Fruit fly (Drosophila melanogaster): Measurements from ENCODE around the gene dre4.

- TF ChIP-seq CG4496 (GFP tag; IDR thresholded peaks at IDR 0.05) (peak; percentile 11; the same call in 1 of the 3 replicates), CG34367 (tag; optimal IDR thresholded peaks at IDR 0.05) (no peak), CG14655 (GFP tag; optimal IDR thresholded peaks at IDR 0.05) (no peak), CG8159 (tag; optimal IDR thresholded peaks at IDR 0.05) (no peak), Ets98B (GFP tag; IDR thresholded peaks at IDR 0.05) (no peak), CG8301 (tag; optimal IDR thresholded peaks at IDR 0.05) (no peak), CG10348 (GFP tag; IDR thresholded peaks at IDR 0.05) (no peak), CG17806 (tag; optimal IDR thresholded peaks at IDR 0.05) (peak; percentile 23)
Measured at dm6 chr3L:1859563-1859962, 16.5 kb downstream of the dre4 start.
